Fruit fly (Drosophila melanogaster) whole organism, embryonic: ENCODE data around the gene CG15643.

Source experiments
- Abd-B ChIP-seq: fragments of 200-800 bp; sonication (Bioruptor generic); optimal IDR thresholded peaks from 2 replicates; lab custom pipeline; 2018; ENCODE audit warnings: missing biosample characterization, mild to moderate bottlenecking, missing genetic modification characterization, moderate library complexity
- Atf3 ChIP-seq: fragments of 200-800 bp; sonication (Bioruptor generic); optimal IDR thresholded peaks from 3 replicates; lab custom pipeline; 2016; ENCODE audit warnings: missing biosample characterization, missing genetic modification characterization
- Atf6 ChIP-seq: fragments of 200-800 bp; sonication (Bioruptor generic); IDR thresholded peaks from 2 replicates; pipeline ENCODE4 v1.3.6; 2022; ENCODE audit warnings: missing biosample characterization, missing genetic modification characterization
- CG10321 ChIP-seq: fragments of 200-800 bp; sonication (Bioruptor generic); IDR thresholded peaks from 2 replicates; pipeline ENCODE4 v1.3.6; 2022; ENCODE audit warnings: missing biosample characterization, missing genetic modification characterization
- CG10959 ChIP-seq: fragments of 200-800 bp; sonication (Bioruptor generic); IDR thresholded peaks from 2 replicates; pipeline ENCODE4 v1.3.6; 2022; ENCODE audit warnings: missing biosample characterization, missing genetic modification characterization
- CG11247 ChIP-seq: fragments of 200-800 bp; sonication (Bioruptor generic); IDR thresholded peaks from 2 replicates; pipeline ENCODE4 v1.3.6; 2022; ENCODE audit warnings: missing biosample characterization, missing genetic modification characterization
- CG15479 ChIP-seq: fragments of 200-800 bp; sonication (Bioruptor generic); optimal IDR thresholded peaks from 3 replicates; lab custom pipeline; 2019; ENCODE audit warnings: missing biosample characterization, mild to moderate bottlenecking, missing genetic modification characterization, moderate library complexity
- CG1603 ChIP-seq: fragments of 200-800 bp; sonication (Bioruptor generic); optimal IDR thresholded peaks from 2 replicates; lab custom pipeline; 2019; ENCODE audit warnings: missing biosample characterization, mild to moderate bottlenecking, missing genetic modification characterization, moderate library complexity
- CG17802 ChIP-seq: fragments of 200-800 bp; sonication (Bioruptor generic); optimal IDR thresholded peaks from 2 replicates; lab custom pipeline; 2018; ENCODE audit warnings: missing biosample characterization, mild to moderate bottlenecking, missing genetic modification characterization, moderate library complexity
- CG17829 ChIP-seq: fragments of 200-800 bp; optimal IDR thresholded peaks from 2 replicates; lab custom pipeline; 2019; ENCODE audit warnings: missing biosample characterization, mild to moderate bottlenecking, missing genetic modification characterization, moderate library complexity
- CG18011 ChIP-seq: fragments of 200-800 bp; sonication (Bioruptor generic); optimal IDR thresholded peaks from 2 replicates; lab custom pipeline; 2017; ENCODE audit warnings: missing biosample characterization, missing genetic modification characterization, mild to moderate bottlenecking, moderate library complexity, missing genotype
- CG18764 ChIP-seq: fragments of 200-800 bp; sonication (Bioruptor generic); optimal IDR thresholded peaks from 3 replicates; lab custom pipeline; 2016; ENCODE audit warnings: missing biosample characterization, missing genetic modification characterization
- CG2875 ChIP-seq: fragments of 200-800 bp; sonication (Bioruptor generic); optimal IDR thresholded peaks from 2 replicates; lab custom pipeline; 2017; ENCODE audit warnings: missing biosample characterization, mild to moderate bottlenecking, missing genetic modification characterization, missing genetic modification reagents
- CG34376 ChIP-seq: fragments of 200-800 bp; sonication (Bioruptor generic); optimal IDR thresholded peaks from 2 replicates; lab custom pipeline; 2018; ENCODE audit warnings: missing biosample characterization, mild to moderate bottlenecking, missing genetic modification characterization
- CG34422 ChIP-seq: fragments of 200-800 bp; sonication (Bioruptor generic); IDR thresholded peaks from 3 replicates; pipeline ENCODE4 v1.3.6; 2022; ENCODE audit warnings: missing biosample characterization, missing genetic modification characterization
- CG6791 ChIP-seq: fragments of 200-800 bp; sonication (Bioruptor generic); IDR thresholded peaks from 3 replicates; pipeline ENCODE4 v1.3.6; 2022; ENCODE audit warnings: missing biosample characterization, missing genetic modification characterization; ENCODE audit not compliant: partially characterized antibody
- CG7357 ChIP-seq: fragments of 200-800 bp; sonication (Bioruptor generic); IDR thresholded peaks from 3 replicates; pipeline ENCODE4 v1.3.6; 2022; ENCODE audit warnings: missing biosample characterization, missing genetic modification characterization
- CG7372 ChIP-seq: fragments of 200-800 bp; sonication (Bioruptor generic); IDR thresholded peaks from 2 replicates; pipeline ENCODE4 v1.3.6; 2022; ENCODE audit warnings: missing biosample characterization, missing genetic modification characterization
- CrebB ChIP-seq: fragments of 200-800 bp; sonication (Bioruptor generic); optimal IDR thresholded peaks from 3 replicates; lab custom pipeline; 2018; ENCODE audit warnings: missing biosample characterization, mild to moderate bottlenecking, missing genetic modification characterization
- Ets97D ChIP-seq: fragments of 200-800 bp; sonication (Bioruptor generic); optimal IDR thresholded peaks from 3 replicates; lab custom pipeline; 2016; ENCODE audit warnings: missing biosample characterization, missing genetic modification characterization
- Fer1 ChIP-seq: fragments of 200-800 bp; sonication (Bioruptor generic); optimal IDR thresholded peaks from 2 replicates; lab custom pipeline; 2017; ENCODE audit warnings: missing biosample characterization, mild to moderate bottlenecking, missing genetic modification characterization
- H15 ChIP-seq: fragments of 200-800 bp; sonication (Bioruptor generic); IDR thresholded peaks from 3 replicates; pipeline ENCODE4 v1.3.6; 2022; ENCODE audit warnings: missing biosample characterization, missing genetic modification characterization
- HmgD ChIP-seq: fragments of 200-800 bp; sonication (Bioruptor generic); optimal IDR thresholded peaks from 3 replicates; lab custom pipeline; 2016; ENCODE audit warnings: missing biosample characterization, missing genetic modification characterization
- Lim3 ChIP-seq: fragments of 200-800 bp; sonication (Bioruptor generic); IDR thresholded peaks from 2 replicates; pipeline ENCODE4 v1.3.6; 2022; ENCODE audit warnings: missing biosample characterization, missing genetic modification characterization
- Lpt ChIP-seq: fragments of >200 bp; optimal IDR thresholded peaks from 2 replicates; lab custom pipeline; 2018; ENCODE audit warnings: missing biosample characterization, missing genetic modification characterization
- Nf-YB ChIP-seq: fragments of 200-800 bp; sonication (Bioruptor generic); optimal IDR thresholded peaks from 3 replicates; lab custom pipeline; 2019; ENCODE audit warnings: missing biosample characterization, mild to moderate bottlenecking, missing genetic modification characterization, moderate library complexity
- ac ChIP-seq: fragments of 200-800 bp; sonication (Bioruptor generic); optimal IDR thresholded peaks from 3 replicates; lab custom pipeline; 2017; ENCODE audit warnings: missing biosample characterization, mild to moderate bottlenecking, missing genetic modification characterization
- amos ChIP-seq: fragments of 200-800 bp; sonication (Bioruptor generic); IDR thresholded peaks from 2 replicates; pipeline ENCODE4 v1.3.6; 2022; ENCODE audit warnings: missing biosample characterization, missing genetic modification characterization; ENCODE audit not compliant: partially characterized antibody
- bcd ChIP-seq: fragments of 200-800 bp; sonication (Bioruptor generic); optimal IDR thresholded peaks from 2 replicates; lab custom pipeline; 2017; ENCODE audit warnings: missing biosample characterization, mild to moderate bottlenecking, missing genetic modification characterization
- bsh ChIP-seq, 2 experiments: fragments of 200-800 bp; sonication (Bioruptor generic); optimal IDR thresholded peaks; 2 replicates each; lab custom pipeline; 2017 to 2018; ENCODE audit warnings: mild to moderate bottlenecking in 2 of 2, missing biosample characterization in 2 of 2, missing genetic modification characterization in 2 of 2, moderate library complexity in 1 of 2
- caup ChIP-seq: fragments of 200-800 bp; sonication (Bioruptor generic); optimal IDR thresholded peaks from 3 replicates; lab custom pipeline; 2017; ENCODE audit warnings: missing biosample characterization, mild to moderate bottlenecking, missing genetic modification characterization, moderate library complexity; ENCODE audit not compliant: severe bottlenecking
- chinmo ChIP-seq: fragments of 200-800 bp; sonication (Bioruptor generic); IDR thresholded peaks from 4 replicates; pipeline ENCODE4 v1.3.6; 2022; ENCODE audit warnings: missing biosample characterization, missing genetic modification characterization; ENCODE audit not compliant: partially characterized antibody
- croc ChIP-seq: fragments of 200-800 bp; sonication (Bioruptor generic); conservative IDR thresholded peaks from 3 replicates; pipeline ENCODE4 v1.3.6; 2022; ENCODE audit warnings: missing biosample characterization, missing genetic modification characterization
- emc ChIP-seq: fragments of 200-800 bp; sonication (Bioruptor generic); optimal IDR thresholded peaks from 2 replicates; lab custom pipeline; 2016; ENCODE audit warnings: missing biosample characterization, missing genetic modification characterization
- exex ChIP-seq: fragments of 200-800 bp; sonication (Bioruptor generic); optimal IDR thresholded peaks from 4 replicates; lab custom pipeline; 2018; ENCODE audit warnings: missing biosample characterization, mild to moderate bottlenecking, missing genetic modification characterization, moderate library complexity
- grn ChIP-seq: fragments of 200-800 bp; sonication (Bioruptor generic); optimal IDR thresholded peaks from 3 replicates; lab custom pipeline; 2017; ENCODE audit warnings: missing biosample characterization, missing genetic modification characterization
- gt ChIP-seq: fragments of 200-800 bp; sonication (Bioruptor generic); IDR thresholded peaks from 2 replicates; pipeline ENCODE4 v1.3.6; 2022; ENCODE audit warnings: missing biosample characterization, missing genetic modification characterization
- hkb ChIP-seq, 2 experiments: fragments of 200-800 bp in 1 of 2; fragments of >200 bp in 1 of 2; sonication (Bioruptor generic) in 1 of 2; IDR thresholded peaks in 1 of 2; optimal IDR thresholded peaks in 1 of 2; 2 replicates each; pipeline versions ENCODE4 v1.3.6 to Lab custom; 2017 to 2022; ENCODE audit warnings: missing biosample characterization in 1 of 2, missing genetic modification characterization in 1 of 2
- hth ChIP-seq: fragments of >200 bp; optimal IDR thresholded peaks from 2 replicates; lab custom pipeline; 2017; ENCODE audit warnings: inconsistent platforms
- nom ChIP-seq: fragments of 200-800 bp; sonication (Bioruptor generic); optimal IDR thresholded peaks from 2 replicates; lab custom pipeline; 2017; ENCODE audit warnings: missing biosample characterization, missing genetic modification characterization, mild to moderate bottlenecking, moderate library complexity, missing genetic modification reagents
- org-1 ChIP-seq: fragments of 200-800 bp; sonication (Bioruptor generic); optimal IDR thresholded peaks from 2 replicates; lab custom pipeline; 2017; ENCODE audit warnings: missing biosample characterization, missing genetic modification characterization
- pb ChIP-seq: fragments of 200-800 bp; sonication (Bioruptor generic); optimal IDR thresholded peaks from 3 replicates; lab custom pipeline; 2016; ENCODE audit warnings: missing biosample characterization, missing genetic modification characterization
- prd ChIP-seq, 3 experiments: fragments of >200 bp in 2 of 3; fragments of 200-800 bp in 1 of 3; sonication (Bioruptor generic) in 1 of 3; optimal IDR thresholded peaks in 2 of 3; IDR thresholded peaks in 1 of 3; 2 replicates in 2 of 3; 3 replicates in 1 of 3; pipeline versions ENCODE4 v1.3.6 to Lab custom; 2017 to 2022; ENCODE audit warnings: missing biosample characterization in 1 of 3, missing genetic modification characterization in 1 of 3
- ranshi ChIP-seq: fragments of 200-800 bp; sonication (Bioruptor generic); IDR thresholded peaks from 2 replicates; pipeline ENCODE4 v1.3.6; 2022; ENCODE audit warnings: missing biosample characterization, missing genetic modification characterization
- slp2 ChIP-seq: fragments of 200-800 bp; sonication (Bioruptor generic); optimal IDR thresholded peaks from 2 replicates; lab custom pipeline; 2016; ENCODE audit warnings: missing biosample characterization, missing genetic modification characterization
- sqz ChIP-seq: fragments of 200-800 bp; sonication (Bioruptor generic); optimal IDR thresholded peaks from 3 replicates; lab custom pipeline; 2018; ENCODE audit warnings: missing biosample characterization, mild to moderate bottlenecking, missing genetic modification characterization
- stc ChIP-seq: fragments of 200-800 bp; sonication (Bioruptor generic); IDR thresholded peaks from 2 replicates; pipeline ENCODE4 v1.3.6; 2022; ENCODE audit warnings: missing biosample characterization, missing genetic modification characterization
- vnd ChIP-seq: fragments of 200-800 bp; sonication (Bioruptor generic); IDR thresholded peaks from 3 replicates; pipeline ENCODE4 v1.3.6; 2022; ENCODE audit warnings: missing biosample characterization, missing genetic modification characterization; ENCODE audit not compliant: partially characterized antibody

The CG15643 gene

dm6 chrX:15593477-15594229, 21.7 kb upstream of the CG15643 start, which contains the start of gene Chsy (continued):
- TF ChIP-seq Abd-B (GFP tag; lab: Kevin White, UChicago) (no peak), ac (no peak), Fer1 (no peak), vnd (GFP tag; lab: Robert Waterston, UW) (no peak), Lpt (GFP tag; lab: Kevin White, UChicago) (no peak), CG7372 (0 out of 2 replicates have a peak, but pooled peaks have one; percentile 8), gt (GFP tag; lab: Robert Waterston, UW) (no peak), slp2 (GFP tag; lab: Kevin White, UChicago) (no peak), CG18764 (GFP tag; lab: Kevin White, UChicago) (no peak), nom (GFP tag; lab: Kevin White, UChicago) (peak; percentile 1), CG17802 (no peak), chinmo (GFP tag; lab: Robert Waterston, UW) (peak; percentile 78; the same call in 3 of the 4 replicates), HmgD (GFP tag; lab: Kevin White, UChicago) (no peak), Atf6 (no peak), amos (GFP tag; lab: Robert Waterston, UW) (peak; percentile 31; the same call in 1 of the 2 replicates), CrebB (tag; lab: Kevin White, UChicago) (no peak), CG11247 (GFP tag; lab: Robert Waterston, UW) (no peak), CG6791 (GFP tag; lab: Robert Waterston, UW) (no peak), CG1603 (tag; lab: Kevin White, UChicago) (no peak), Ets97D (GFP tag; lab: Kevin White, UChicago) (no peak), croc (GFP tag; lab: Robert Waterston, UW) (no peak), CG10321 (GFP tag; lab: Robert Waterston, UW) (no peak), CG18011 (no peak), pb (GFP tag; lab: Kevin White, UChicago) (no peak), stc (0 out of 2 replicates have a peak, but pooled peaks have one; percentile 20), grn (GFP tag; lab: Kevin White, UChicago) (no peak), org-1 (GFP tag; lab: Kevin White, UChicago) (no peak), caup (GFP tag; lab: Kevin White, UChicago) (no peak), bsh (GFP tag; optimal IDR thresholded peaks at IDR 0.05; lab: Kevin White, UChicago) (peak in 1 of 2 experiments; percentile 17), hkb (optimal IDR thresholded peaks at IDR 0.05; lab: Kevin White, UChicago) (no peak), hkb (GFP tag; IDR thresholded peaks at IDR 0.05; lab: Robert Waterston, UW) (no peak), bcd (no peak), CG7357 (GFP tag; lab: Robert Waterston, UW) (no peak), Nf-YB (GFP tag; lab: Kevin White, UChicago) (peak; percentile 3), exex (tag; lab: Kevin White, UChicago) (no peak), CG10959 (GFP tag; lab: Robert Waterston, UW) (no peak), CG34422 (GFP tag; lab: Robert Waterston, UW) (peak; percentile 26; the same call in 1 of the 3 replicates), Lim3 (GFP tag; lab: Robert Waterston, UW) (no peak), sqz (GFP tag; lab: Kevin White, UChicago) (no peak), emc (GFP tag; lab: Kevin White, UChicago) (no peak), prd (optimal IDR thresholded peaks at IDR 0.05; lab: Kevin White, UChicago) (no peak), prd (GFP tag; IDR thresholded peaks at IDR 0.05; lab: Robert Waterston, UW) (peak; percentile 24; the same call in 1 of the 3 replicates), ranshi (peak; percentile 22; the same call in 1 of the 2 replicates), CG15479 (GFP tag; lab: Kevin White, UChicago) (no peak), Atf3 (GFP tag; lab: Kevin White, UChicago) (no peak), hth (lab: Kevin White, UChicago) (no peak), CG34376 (GFP tag; lab: Kevin White, UChicago) (peak; percentile 21), H15 (GFP tag; lab: Robert Waterston, UW) (no peak), CG17829 (tag; lab: Kevin White, UChicago) (peak; percentile 21), CG2875 (GFP tag; lab: Kevin White, UChicago) (no peak)
